Fruit fly (Drosophila melanogaster) whole organism, embryonic: ENCODE results near the gene qless.

Experiments used
- Asciz ChIP-seq: fragments of 200-800 bp; sonication (Bioruptor generic); optimal IDR thresholded peaks from 2 replicates; lab custom pipeline; 2017; ENCODE audit warnings: missing biosample characterization, mild to moderate bottlenecking, missing genetic modification characterization, missing genetic modification reagents
- Atf-2 ChIP-seq: fragments of 200-800 bp; sonication (Bioruptor generic); optimal IDR thresholded peaks from 2 replicates; lab custom pipeline; 2016; ENCODE audit warnings: missing biosample characterization, missing genetic modification characterization
- CG10431 ChIP-seq: fragments of 200-800 bp; sonication (Bioruptor generic); optimal IDR thresholded peaks from 3 replicates; lab custom pipeline; 2018; ENCODE audit warnings: missing biosample characterization, mild to moderate bottlenecking, missing genetic modification characterization
- CG11696 ChIP-seq: fragments of 200-800 bp; sonication (Bioruptor generic); IDR thresholded peaks from 2 replicates; pipeline ENCODE4 v1.3.6; 2022; ENCODE audit warnings: missing biosample characterization, missing genetic modification characterization
- CG12391 ChIP-seq: fragments of 200-800 bp; sonication (Bioruptor generic); optimal IDR thresholded peaks from 3 replicates; lab custom pipeline; 2018; ENCODE audit warnings: missing biosample characterization, mild to moderate bottlenecking, missing genetic modification characterization, moderate library complexity
- CG13296 ChIP-seq: fragments of 200-800 bp; sonication (Bioruptor generic); optimal IDR thresholded peaks from 3 replicates; lab custom pipeline; 2018; ENCODE audit warnings: missing biosample characterization, mild to moderate bottlenecking, missing genetic modification characterization
- CG13424 ChIP-seq: fragments of 200-800 bp; sonication (Bioruptor generic); optimal IDR thresholded peaks from 2 replicates; lab custom pipeline; 2019; ENCODE audit warnings: missing biosample characterization, mild to moderate bottlenecking, missing genetic modification characterization, moderate library complexity
- CG15514 ChIP-seq: fragments of 200-800 bp; sonication (Bioruptor generic); optimal IDR thresholded peaks from 3 replicates; lab custom pipeline; 2017; ENCODE audit warnings: missing biosample characterization, missing genetic modification characterization, mild to moderate bottlenecking, moderate library complexity, missing genetic modification reagents
- CG1602 ChIP-seq: fragments of 200-800 bp; sonication (Bioruptor generic); optimal IDR thresholded peaks from 3 replicates; lab custom pipeline; 2016; ENCODE audit warnings: missing biosample characterization, missing genetic modification characterization
- CG18599 ChIP-seq: fragments of 200-800 bp; sonication (Bioruptor generic); optimal IDR thresholded peaks from 3 replicates; lab custom pipeline; 2017; ENCODE audit warnings: missing biosample characterization, missing genetic modification characterization, mild to moderate bottlenecking, moderate library complexity, missing genetic modification reagents
- CG2202 ChIP-seq: fragments of 200-800 bp; sonication (Bioruptor generic); optimal IDR thresholded peaks from 2 replicates; lab custom pipeline; 2018; ENCODE audit warnings: missing biosample characterization, mild to moderate bottlenecking, missing genetic modification characterization
- CG3163 ChIP-seq: fragments of 200-800 bp; sonication (Bioruptor generic); optimal IDR thresholded peaks from 3 replicates; lab custom pipeline; 2016; ENCODE audit warnings: missing biosample characterization, missing genetic modification characterization
- CG33213 ChIP-seq: fragments of 200-800 bp; sonication (Bioruptor generic); optimal IDR thresholded peaks from 3 replicates; lab custom pipeline; 2016; ENCODE audit warnings: missing biosample characterization, missing genetic modification characterization
- CG3407 ChIP-seq: fragments of 200-800 bp; sonication (Bioruptor generic); optimal IDR thresholded peaks from 2 replicates; lab custom pipeline; 2018; ENCODE audit warnings: missing biosample characterization, mild to moderate bottlenecking, missing genetic modification characterization
- CG34376 ChIP-seq: fragments of 200-800 bp; sonication (Bioruptor generic); optimal IDR thresholded peaks from 2 replicates; lab custom pipeline; 2018; ENCODE audit warnings: missing biosample characterization, mild to moderate bottlenecking, missing genetic modification characterization
- CG4820 ChIP-seq: fragments of 200-800 bp; sonication (Bioruptor generic); optimal IDR thresholded peaks from 3 replicates; lab custom pipeline; 2016; ENCODE audit warnings: missing biosample characterization, missing genetic modification characterization
- CG8290 ChIP-seq, 3 experiments: fragments of 200-800 bp; sonication (Bioruptor generic); optimal IDR thresholded peaks; 2 replicates each; lab custom pipeline; 2016 to 2019; ENCODE audit warnings: missing biosample characterization in 3 of 3, missing genetic modification characterization in 3 of 3, mild to moderate bottlenecking in 2 of 3, moderate library complexity in 1 of 3
- CG8478 ChIP-seq: fragments of >200 bp; optimal IDR thresholded peaks from 2 replicates; lab custom pipeline; 2018
- CG8944 ChIP-seq: fragments of 200-800 bp; sonication (Bioruptor generic); optimal IDR thresholded peaks from 3 replicates; lab custom pipeline; 2016; ENCODE audit warnings: missing biosample characterization, missing genetic modification characterization
- Dek ChIP-seq: fragments of 200-800 bp; sonication (Bioruptor generic); optimal IDR thresholded peaks from 3 replicates; lab custom pipeline; 2019; ENCODE audit warnings: missing biosample characterization, mild to moderate bottlenecking, missing genetic modification characterization, moderate library complexity
- Ssrp ChIP-seq: fragments of 200-800 bp; sonication (Bioruptor generic); optimal IDR thresholded peaks from 2 replicates; lab custom pipeline; 2018; ENCODE audit warnings: missing biosample characterization, mild to moderate bottlenecking, missing genetic modification characterization, moderate library complexity
- Taf1 ChIP-seq: fragments of 200-800 bp; sonication (Bioruptor generic); IDR thresholded peaks from 2 replicates; pipeline ENCODE4 v1.3.6; 2022; ENCODE audit warnings: missing biosample characterization, missing genetic modification characterization
- Trl ChIP-seq, 3 experiments: fragments of >200 bp in 2 of 3; fragments of 200-800 bp in 1 of 3; sonication (Bioruptor generic) in 1 of 3; optimal IDR thresholded peaks; 2 replicates in 1 of 3; 3 replicates in 2 of 3; lab custom pipeline; 2016 to 2017; ENCODE audit warnings: missing biosample characterization in 1 of 3, missing genetic modification characterization in 1 of 3
- YL-1 ChIP-seq: fragments of 200-800 bp; sonication (Bioruptor generic); optimal IDR thresholded peaks from 3 replicates; lab custom pipeline; 2017; ENCODE audit warnings: missing biosample characterization, mild to moderate bottlenecking, missing genetic modification characterization
- ab ChIP-seq: fragments of 200-800 bp; sonication (Bioruptor generic); optimal IDR thresholded peaks from 2 replicates; lab custom pipeline; 2016; ENCODE audit warnings: missing biosample characterization, missing genetic modification characterization
- ac ChIP-seq: fragments of 200-800 bp; sonication (Bioruptor generic); optimal IDR thresholded peaks from 3 replicates; lab custom pipeline; 2017; ENCODE audit warnings: missing biosample characterization, mild to moderate bottlenecking, missing genetic modification characterization
- aop ChIP-seq: fragments of 200-800 bp; sonication (Bioruptor generic); IDR thresholded peaks from 2 replicates; pipeline ENCODE4 v1.3.6; 2022; ENCODE audit warnings: missing biosample characterization, missing genetic modification characterization
- ara ChIP-seq: fragments of 200-800 bp; sonication (Bioruptor generic); IDR thresholded peaks from 2 replicates; pipeline ENCODE4 v1.3.6; 2022; ENCODE audit warnings: missing biosample characterization, missing genetic modification characterization
- bbx ChIP-seq: fragments of 200-800 bp; sonication (Bioruptor generic); IDR thresholded peaks from 2 replicates; pipeline ENCODE4 v1.3.6; 2022; ENCODE audit warnings: missing biosample characterization, missing genetic modification characterization; ENCODE audit not compliant: partially characterized antibody
- cg ChIP-seq: fragments of 200-800 bp; sonication (Bioruptor generic); optimal IDR thresholded peaks from 3 replicates; lab custom pipeline; 2019; ENCODE audit warnings: missing biosample characterization, mild to moderate bottlenecking, missing genetic modification characterization, moderate library complexity
- dati ChIP-seq: fragments of 200-800 bp; sonication (Bioruptor generic); IDR thresholded peaks from 2 replicates; pipeline ENCODE4 v1.3.6; 2022; ENCODE audit warnings: missing biosample characterization, missing genetic modification characterization
- dpn ChIP-seq, 2 experiments: fragments of 200-800 bp; sonication (Bioruptor generic); optimal IDR thresholded peaks; 3 replicates each; lab custom pipeline; 2016; ENCODE audit warnings: missing biosample characterization in 2 of 2, missing genetic modification characterization in 2 of 2
- gce ChIP-seq: fragments of 200-800 bp; sonication (Bioruptor generic); IDR thresholded peaks from 3 replicates; pipeline ENCODE4 v1.3.6; 2022; ENCODE audit warnings: missing biosample characterization, missing genetic modification characterization
- grau ChIP-seq: fragments of 200-800 bp; optimal IDR thresholded peaks from 3 replicates; lab custom pipeline; 2019; ENCODE audit warnings: missing biosample characterization, mild to moderate bottlenecking, missing genetic modification characterization, moderate library complexity
- gsb-n ChIP-seq: fragments of 200-800 bp; sonication (Bioruptor generic); optimal IDR thresholded peaks from 3 replicates; lab custom pipeline; 2018; ENCODE audit warnings: missing biosample characterization, mild to moderate bottlenecking, missing genetic modification characterization
- hb ChIP-seq: fragments of 200-800 bp; sonication (Bioruptor generic); IDR thresholded peaks from 3 replicates; pipeline ENCODE4 v1.3.6; 2022; ENCODE audit warnings: missing biosample characterization, missing genetic modification characterization; ENCODE audit not compliant: partially characterized antibody
- lbe ChIP-seq: fragments of 200-800 bp; sonication (Bioruptor generic); optimal IDR thresholded peaks from 2 replicates; lab custom pipeline; 2016; ENCODE audit warnings: missing biosample characterization, mild to moderate bottlenecking, missing genetic modification characterization
- lov ChIP-seq, 2 experiments: fragments of 200-800 bp in 1 of 2; fragments of >200 bp in 1 of 2; sonication (Bioruptor generic) in 1 of 2; IDR thresholded peaks in 1 of 2; optimal IDR thresholded peaks in 1 of 2; 2 replicates in 1 of 2; 3 replicates in 1 of 2; pipeline versions ENCODE4 v1.3.6 to Lab custom; 2017 to 2022; ENCODE audit warnings: missing biosample characterization in 1 of 2, missing genetic modification characterization in 1 of 2
- nau ChIP-seq: fragments of 200-800 bp; sonication (Bioruptor generic); optimal IDR thresholded peaks from 3 replicates; lab custom pipeline; 2017; ENCODE audit warnings: missing biosample characterization, mild to moderate bottlenecking, missing genetic modification characterization, missing genetic modification reagents
- phol ChIP-seq: fragments of 200-800 bp; sonication (Bioruptor generic); optimal IDR thresholded peaks from 3 replicates; lab custom pipeline; 2018; ENCODE audit warnings: missing biosample characterization, mild to moderate bottlenecking, missing genetic modification characterization, moderate library complexity
- pita ChIP-seq: fragments of 200-800 bp; sonication (Bioruptor generic); optimal IDR thresholded peaks from 2 replicates; lab custom pipeline; 2017; ENCODE audit warnings: missing biosample characterization, mild to moderate bottlenecking, missing genetic modification characterization
- schlank ChIP-seq: fragments of 200-800 bp; sonication (Bioruptor generic); optimal IDR thresholded peaks from 2 replicates; lab custom pipeline; 2018; ENCODE audit warnings: missing biosample characterization, mild to moderate bottlenecking, missing genetic modification characterization
- scrt ChIP-seq: fragments of 200-800 bp; sonication (Bioruptor generic); optimal IDR thresholded peaks from 2 replicates; lab custom pipeline; 2018; ENCODE audit warnings: missing biosample characterization, mild to moderate bottlenecking, missing genetic modification characterization, moderate library complexity
- sqz ChIP-seq: fragments of 200-800 bp; sonication (Bioruptor generic); optimal IDR thresholded peaks from 3 replicates; lab custom pipeline; 2018; ENCODE audit warnings: missing biosample characterization, mild to moderate bottlenecking, missing genetic modification characterization
- stwl ChIP-seq: fragments of 200-800 bp; sonication (Bioruptor generic); optimal IDR thresholded peaks from 3 replicates; lab custom pipeline; 2018; ENCODE audit warnings: missing biosample characterization, mild to moderate bottlenecking, missing genetic modification characterization, moderate library complexity
- wek ChIP-seq: fragments of 200-800 bp; sonication (Bioruptor generic); optimal IDR thresholded peaks from 3 replicates; lab custom pipeline; 2018; ENCODE audit warnings: missing biosample characterization, mild to moderate bottlenecking, missing genetic modification characterization, moderate library complexity
- z ChIP-seq: fragments of 200-800 bp; sonication (Bioruptor generic); IDR thresholded peaks from 3 replicates; pipeline ENCODE4 v1.3.6; 2022; ENCODE audit warnings: missing biosample characterization, missing genetic modification characterization

qless gene

DNA sequence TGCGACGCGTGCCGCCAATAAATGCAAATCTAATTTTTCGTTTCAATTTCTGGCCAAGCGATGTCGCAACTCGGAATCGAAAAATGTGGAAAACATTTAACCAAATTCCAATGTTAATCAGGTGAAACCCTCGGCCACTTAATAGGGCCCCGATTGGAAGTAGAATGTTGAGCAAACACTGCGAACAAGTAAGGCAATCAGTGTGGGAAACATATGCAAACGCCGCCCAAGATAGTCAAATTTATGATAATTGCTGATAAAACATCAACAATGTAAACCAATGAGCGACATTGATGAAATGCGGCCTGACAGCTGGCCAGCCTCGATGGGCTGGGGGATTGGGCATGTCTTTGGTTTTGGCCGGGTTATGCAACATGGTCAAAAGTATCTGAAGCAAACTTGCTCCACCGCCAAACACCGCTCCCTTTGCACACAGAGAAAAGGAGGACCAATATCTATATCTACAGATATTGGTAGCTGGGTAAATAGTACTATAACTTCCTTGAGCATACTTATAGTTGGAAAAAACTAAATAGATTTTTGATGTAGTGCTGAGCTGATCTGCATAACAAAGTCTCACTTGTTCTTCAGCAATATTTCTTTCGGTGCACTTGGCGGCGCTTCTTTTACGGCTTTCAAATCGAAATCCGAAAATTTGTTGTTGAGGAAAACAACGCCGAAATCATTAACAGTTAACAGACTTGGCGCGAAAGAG lies 5.0 kb downstream of the qless start (continued):
- TF ChIP-seq nau (GFP tag; lab: Kevin White, UChicago) = peak; percentile 63
- TF ChIP-seq sqz = peak; percentile 44
- TF ChIP-seq pita (GFP tag; lab: Kevin White, UChicago) = no peak
- peak; percentile 8 for TF ChIP-seq CG3163 (GFP tag; lab: Kevin White, UChicago)
- TF ChIP-seq CG13296 = peak; percentile 80
- peak; percentile 43 for TF ChIP-seq wek (GFP tag; lab: Kevin White, UChicago)
- TF ChIP-seq CG8290 (GFP tag; optimal IDR thresholded peaks at IDR 0.05; lab: Kevin White, UChicago) = no peak
- TF ChIP-seq CG8290 (tag; optimal IDR thresholded peaks at IDR 0.05; lab: Kevin White, UChicago) = peak in 1 of 2 experiments; percentile 63
- no peak for TF ChIP-seq z (GFP tag; lab: Robert Waterston, UW)
- no peak for TF ChIP-seq CG8478
- TF ChIP-seq CG4820 (GFP tag; lab: Kevin White, UChicago) = peak; percentile 76
- TF ChIP-seq Ssrp (tag; lab: Kevin White, UChicago) = peak; percentile 75
- peak; percentile 57 for TF ChIP-seq CG1602 (GFP tag; lab: Kevin White, UChicago)
- no peak for TF ChIP-seq CG34376 (GFP tag; lab: Kevin White, UChicago)
- 0 out of 2 replicates have a peak, but pooled peaks have one; percentile 31 for TF ChIP-seq CG11696
- TF ChIP-seq stwl (tag; lab: Kevin White, UChicago) = no peak
- peak; percentile 1 for TF ChIP-seq ab (GFP tag; lab: Kevin White, UChicago)
- peak; percentile 73 for TF ChIP-seq CG12391 (tag; lab: Kevin White, UChicago)
- TF ChIP-seq grau (tag; lab: Kevin White, UChicago) = peak; percentile 74
- peak; percentile 62 for TF ChIP-seq Asciz (GFP tag; lab: Kevin White, UChicago)
- peak; percentile 40; the same call in 1 of the 2 replicates for TF ChIP-seq aop (GFP tag; lab: Robert Waterston, UW)
- TF ChIP-seq Atf-2 (GFP tag; lab: Kevin White, UChicago) = peak; percentile 14
- TF ChIP-seq gce (GFP tag; lab: Robert Waterston, UW) = peak; percentile 72; the same call in 2 of the 3 replicates
- TF ChIP-seq YL-1 (GFP tag; lab: Kevin White, UChicago) = no peak
- no peak for TF ChIP-seq CG2202 (tag; lab: Kevin White, UChicago)
- TF ChIP-seq CG8944 (GFP tag; lab: Kevin White, UChicago) = peak; percentile 70
- TF ChIP-seq phol = peak; percentile 82
- TF ChIP-seq CG10431 (GFP tag; lab: Kevin White, UChicago) = peak; percentile 40
- no peak for TF ChIP-seq bbx (GFP tag; lab: Robert Waterston, UW)
- TF ChIP-seq Dek (tag; lab: Kevin White, UChicago) = peak; percentile 57
- TF ChIP-seq schlank (tag; lab: Kevin White, UChicago) = no peak
- peak; percentile 85 for TF ChIP-seq CG13424 (tag; lab: Kevin White, UChicago)
- TF ChIP-seq CG33213 (GFP tag; lab: Kevin White, UChicago) = peak; percentile 29
- TF ChIP-seq CG15514 = peak; percentile 33
- no peak for TF ChIP-seq Trl (optimal IDR thresholded peaks at IDR 0.05; lab: Kevin White, UChicago)
- peak; percentile 49 for TF ChIP-seq Trl (GFP tag; optimal IDR thresholded peaks at IDR 0.05; lab: Kevin White, UChicago)
- TF ChIP-seq ac (GFP tag; lab: Kevin White, UChicago) = no peak
- no peak for TF ChIP-seq lbe
- TF ChIP-seq Taf1 (GFP tag; lab: Robert Waterston, UW) = no peak
- no peak for TF ChIP-seq cg
- peak; percentile 78 for TF ChIP-seq ara
- 0 out of 2 replicates have a peak, but pooled peaks have one; percentile 23 for TF ChIP-seq dati (GFP tag; lab: Robert Waterston, UW)
- TF ChIP-seq CG3407 (GFP tag; lab: Kevin White, UChicago) = peak; percentile 65
- TF ChIP-seq hb (GFP tag; lab: Robert Waterston, UW) = no peak
- TF ChIP-seq lov (optimal IDR thresholded peaks at IDR 0.05; lab: Kevin White, UChicago) = no peak
- TF ChIP-seq lov (GFP tag; IDR thresholded peaks at IDR 0.05; lab: Robert Waterston, UW) = peak; percentile 80; the same call in 2 of the 3 replicates
- peak; percentile 57 to 74 for TF ChIP-seq dpn (GFP tag; optimal IDR thresholded peaks at IDR 0.05; lab: Kevin White, UChicago)
- TF ChIP-seq CG18599 (GFP tag; lab: Kevin White, UChicago) = peak; percentile 46
- peak; percentile 49 for TF ChIP-seq gsb-n (tag; lab: Kevin White, UChicago)
- peak; percentile 53 for TF ChIP-seq scrt
